Worm (Caenorhabditis elegans): ENCODE data around the gene ZK470.6.
A peak's percentile ranks its signal among the peaks of the same experiment; 100 is the strongest.

The ZK470.6 gene

DNA sequence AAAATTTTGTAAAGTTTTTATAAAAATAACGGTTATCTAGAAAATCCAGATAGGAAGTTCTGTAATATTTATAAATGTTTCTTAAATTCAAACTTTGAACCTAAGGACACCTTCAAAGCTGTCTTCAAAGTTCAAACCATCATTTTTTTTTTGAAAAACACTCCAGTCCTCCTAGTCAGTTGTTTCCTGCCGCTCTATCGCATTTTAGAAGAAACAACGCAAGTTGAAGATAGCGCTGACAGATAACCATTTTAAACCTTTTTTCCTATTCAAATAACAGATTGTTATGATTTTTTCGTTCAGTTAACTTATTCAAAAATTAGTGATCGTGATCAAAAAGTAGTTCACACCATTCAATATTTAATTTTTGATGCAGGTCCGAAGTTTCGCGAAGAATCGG lies 43.9 kb downstream of the ZK470.6 start:
- peak; percentile 10 for TF ChIP-seq nhr-80 (tag; optimal IDR thresholded peaks at IDR 0.05)
- TF ChIP-seq sdz-38 (tag; optimal IDR thresholded peaks at IDR 0.05), result no peak

DNA sequence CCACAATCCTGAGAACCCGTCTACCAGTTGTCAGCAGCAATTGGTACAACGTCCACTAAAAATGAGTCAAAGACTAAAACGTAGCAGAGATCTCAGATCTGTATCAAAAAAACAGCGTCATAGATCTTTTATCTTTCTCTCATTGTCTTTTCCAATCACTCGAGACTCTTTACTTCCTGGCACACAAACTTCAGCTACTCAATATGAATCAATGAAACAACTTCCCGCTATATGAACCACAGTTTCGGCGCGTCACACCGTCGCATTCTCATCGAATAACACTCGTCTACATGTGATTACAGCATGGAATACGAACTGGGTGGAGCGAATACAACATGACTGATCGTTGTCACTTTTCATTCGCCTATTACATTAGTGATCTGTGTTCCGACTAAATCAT lies 45.1 kb downstream of the ZK470.6 start:
- TF ChIP-seq T26A5.8 (tag; optimal IDR thresholded peaks at IDR 0.05) (no peak), sdz-38 (tag; optimal IDR thresholded peaks at IDR 0.05) (no peak), nhr-27 (tag; optimal IDR thresholded peaks at IDR 0.05) (no peak), mes-4 (tag; optimal IDR thresholded peaks at IDR 0.05) (no peak), ztf-3 (GFP tag; optimal IDR thresholded peaks at IDR 0.05) (no peak), somi-1 (GFP tag; optimal IDR thresholded peaks at IDR 0.05) (peak; percentile 73), nhr-80 (tag; optimal IDR thresholded peaks at IDR 0.05) (peak; percentile 2), let-526 (GFP tag; IDR thresholded peaks at IDR 0.05) (no peak), ceh-100 (GFP tag; IDR thresholded peaks at IDR 0.05) (no peak), lin-40 (tag; optimal IDR thresholded peaks at IDR 0.05) (peak; percentile 65), F22D6.2 (tag; optimal IDR thresholded peaks at IDR 0.05) (peak; percentile 45), chd-7 (tag; optimal IDR thresholded peaks at IDR 0.05) (peak; percentile 36), mel-28 (tag; optimal IDR thresholded peaks at IDR 0.05; ENCODE audit: borderline replicate concordance) (no peak), C06A6.2 (GFP tag; conservative IDR thresholded peaks at IDR 0.05) (0 out of 2 replicates have a peak, but pooled peaks have one; percentile 35), ztf-26 (tag; optimal IDR thresholded peaks at IDR 0.05) (peak; percentile 71), die-1 (tag; optimal IDR thresholded peaks at IDR 0.05) (peak; percentile 50), snpc-1.3 (tag; optimal IDR thresholded peaks at IDR 0.05; ENCODE audit: insufficient read depth) (no peak)

DNA sequence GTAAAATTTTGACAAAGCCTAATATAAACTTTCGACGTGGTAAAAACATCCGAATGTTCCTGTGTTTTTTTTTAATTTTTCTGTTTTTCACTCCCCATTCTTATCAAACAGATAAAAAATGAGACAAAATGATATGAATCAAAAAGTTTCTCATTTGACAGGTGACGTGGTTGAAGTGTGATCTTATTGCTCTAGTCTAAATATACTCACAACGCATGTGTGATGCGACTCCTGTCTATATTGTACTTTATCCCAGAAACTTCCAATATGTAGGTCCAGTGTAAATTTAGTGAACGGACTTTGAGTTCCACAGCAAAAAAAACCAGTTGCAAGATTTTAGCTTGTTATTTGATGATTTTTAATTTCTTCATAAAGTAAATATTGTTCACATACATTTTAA lies 45.9 kb downstream of the ZK470.6 start:
- TF ChIP-seq tbp1 (GFP tag; optimal IDR thresholded peaks at IDR 0.05) (no peak), Y56A3A.18 (GFP tag; IDR thresholded peaks at IDR 0.05) (no peak), snpc-1.1 (tag; optimal IDR thresholded peaks at IDR 0.05; ENCODE audit: insufficient read depth) (no peak), madf-6 (GFP tag; IDR thresholded peaks at IDR 0.05) (no peak), attf-3 (GFP tag; conservative IDR thresholded peaks at IDR 0.05) (no peak), K12H6.12 (tag; optimal IDR thresholded peaks at IDR 0.05) (no peak), ztf-18 (tag; optimal IDR thresholded peaks at IDR 0.05) (no peak), nfya-2 (GFP tag; IDR thresholded peaks at IDR 0.05) (no peak), ceh-40 (GFP tag; IDR thresholded peaks at IDR 0.05) (no peak), tbx-9 (tag; optimal IDR thresholded peaks at IDR 0.05; ENCODE audit: borderline replicate concordance) (no peak), repo-1 (tag; optimal IDR thresholded peaks at IDR 0.05) (no peak), C06A6.2 (GFP tag; conservative IDR thresholded peaks at IDR 0.05) (no peak), hrde-1 (tag; optimal IDR thresholded peaks at IDR 0.05; ENCODE audit: borderline replicate concordance) (no peak), hlh-12 (tag; optimal IDR thresholded peaks at IDR 0.05) (no peak), somi-1 (GFP tag; optimal IDR thresholded peaks at IDR 0.05) (no peak), dox-1 (GFP tag; IDR thresholded peaks at IDR 0.05) (no peak), D2030.7 (GFP tag; IDR thresholded peaks at IDR 0.05) (no peak)

DNA sequence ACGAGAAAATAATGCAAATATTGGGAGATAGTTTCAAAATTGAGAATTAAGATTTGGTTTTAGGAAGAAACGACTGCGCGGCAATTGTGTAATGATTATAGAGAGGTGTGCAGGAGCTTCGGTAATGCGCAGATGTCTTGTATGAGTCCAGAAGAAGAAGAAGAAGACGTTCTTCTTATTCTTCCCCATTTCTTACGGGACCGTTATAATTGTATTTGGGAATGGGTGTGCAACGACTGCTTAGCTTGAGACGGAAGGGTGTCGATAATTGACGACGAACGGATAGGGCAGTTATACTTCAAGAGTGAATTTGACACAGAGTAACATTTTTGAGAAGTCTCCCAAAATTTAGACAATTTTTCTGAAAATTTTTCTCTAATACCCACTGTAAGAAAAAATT lies 48.6 kb downstream of the ZK470.6 start:
- no peak for TF ChIP-seq unc-130 (GFP tag; optimal IDR thresholded peaks at IDR 0.05)
- TF ChIP-seq sea-2 (GFP tag; IDR thresholded peaks at IDR 0.05), result no peak
- no peak for TF ChIP-seq Y56A3A.18 (GFP tag; IDR thresholded peaks at IDR 0.05)
- TF ChIP-seq Y95B8A.8 (GFP tag; IDR thresholded peaks at IDR 0.05), result no peak
- no peak for TF ChIP-seq lin-40 (tag; optimal IDR thresholded peaks at IDR 0.05)
- TF ChIP-seq mxl-1 (tag; optimal IDR thresholded peaks at IDR 0.05), result no peak
- no peak for TF ChIP-seq B0019.2 (GFP tag; conservative IDR thresholded peaks at IDR 0.05)
- TF ChIP-seq snpc-4 (GFP tag; optimal IDR thresholded peaks at IDR 0.05), result no peak
- TF ChIP-seq snpc-4 (tag; optimal IDR thresholded peaks at IDR 0.05), result no peak

Data from whole organism, young adult.